Fruit fly (Drosophila melanogaster) whole organism, prepupa: Measurements from ENCODE around the gene Tet.

Experiments
- CG31627 ChIP-seq: fragments of 200-800 bp; sonication (Bioruptor generic); optimal IDR thresholded peaks from 3 replicates; lab custom pipeline; 2016; ENCODE audit warnings: missing biosample characterization, missing genetic modification characterization
- CG9139 ChIP-seq: fragments of 200-800 bp; sonication (Bioruptor generic); optimal IDR thresholded peaks from 3 replicates; lab custom pipeline; 2017; ENCODE audit warnings: missing biosample characterization, mild to moderate bottlenecking, missing genetic modification characterization

DNA sequence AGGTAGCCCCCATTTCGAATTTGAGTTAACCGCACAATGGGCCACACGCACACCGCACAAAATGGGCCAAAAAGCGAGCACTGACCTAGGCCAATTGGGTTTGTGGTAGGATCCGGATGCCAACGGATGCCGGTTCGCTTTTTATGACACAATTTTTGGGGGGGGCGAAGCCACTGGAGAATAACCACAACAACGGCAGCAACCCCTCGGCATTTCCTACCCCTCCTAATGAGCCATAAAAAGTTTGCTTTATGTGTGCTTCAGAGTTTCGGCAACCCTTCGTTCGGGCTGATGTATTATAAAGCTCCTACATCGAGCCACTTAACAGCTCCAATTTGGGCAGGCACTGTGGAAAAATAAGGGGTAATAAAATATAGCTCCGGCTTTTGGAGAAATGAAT, 24.3 kb downstream of the Tet start:
- TF ChIP-seq CG9139 (GFP tag; lab: Kevin White, UChicago) = no peak
- TF ChIP-seq CG31627 (GFP tag; lab: Kevin White, UChicago) = no peak
